Fruit fly (Drosophila melanogaster): ENCODE results near the gene disp.

Gene disp

DNA sequence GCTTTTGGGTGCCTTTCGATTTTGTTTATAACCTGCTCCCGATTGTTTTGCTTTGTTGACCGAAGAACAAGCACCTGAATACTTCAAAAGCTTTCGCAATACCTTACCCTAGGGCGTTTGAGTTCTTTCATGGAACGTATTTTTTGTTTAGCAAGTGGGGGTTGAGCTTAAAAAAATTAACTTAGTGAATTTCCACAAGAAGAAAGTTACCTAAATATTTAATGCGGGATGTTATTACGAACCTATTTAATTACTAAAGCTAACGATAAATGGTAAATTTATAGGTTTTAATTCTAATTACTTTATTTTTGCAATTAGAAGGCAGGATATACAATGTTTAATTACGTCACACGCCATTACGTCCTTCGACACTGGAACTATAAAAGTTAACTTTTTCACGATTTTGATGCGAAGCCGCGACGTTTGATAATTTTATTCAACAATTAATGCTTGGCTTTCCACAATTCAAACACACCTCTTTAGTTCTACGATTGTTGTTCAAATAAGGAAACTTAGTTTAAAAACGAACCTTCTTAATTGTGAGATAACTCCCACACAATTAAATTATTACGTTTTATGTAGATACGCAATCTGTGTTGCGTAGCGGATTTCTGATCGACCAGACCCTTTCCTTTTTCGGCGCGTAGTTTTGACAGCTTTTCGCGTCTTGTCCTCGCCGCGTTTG lies 5.2 kb upstream of the disp start (continued):
- TF ChIP-seq Poxn (GFP tag; IDR thresholded peaks at IDR 0.05) (0 out of 2 replicates have a peak, but pooled peaks have one; percentile 26), scrt (GFP tag; optimal IDR thresholded peaks at IDR 0.05) (no peak), br (optimal IDR thresholded peaks at IDR 0.05) (no peak), CG14050 (GFP tag; IDR thresholded peaks at IDR 0.05) (no peak), vfl (GFP tag; optimal IDR thresholded peaks at IDR 0.05) (peak; percentile 2), pum (GFP tag; optimal IDR thresholded peaks at IDR 0.05) (peak; percentile 52), crol (GFP tag; IDR thresholded peaks at IDR 0.05) (no peak), Lpt (GFP tag; optimal IDR thresholded peaks at IDR 0.05) (no peak), tgo (GFP tag; IDR thresholded peaks at IDR 0.05) (no peak), danr (GFP tag; IDR thresholded peaks at IDR 0.05) (no peak), Aef1 (GFP tag; IDR thresholded peaks at IDR 0.05) (peak; percentile 41; the same call in 2 of the 3 replicates), CG17568 (GFP tag; optimal IDR thresholded peaks at IDR 0.05) (no peak), CG10274 (GFP tag; optimal IDR thresholded peaks at IDR 0.05) (peak; percentile 98), CG13123 (GFP tag; optimal IDR thresholded peaks at IDR 0.05) (no peak), Hr78 (GFP tag; optimal IDR thresholded peaks at IDR 0.05) (no peak), Blimp-1 (GFP tag; optimal IDR thresholded peaks at IDR 0.05) (no peak), bigmax (GFP tag; optimal IDR thresholded peaks at IDR 0.05) (no peak), Elba2 (GFP tag; optimal IDR thresholded peaks at IDR 0.05) (no peak), wek (GFP tag; optimal IDR thresholded peaks at IDR 0.05) (no peak), Nf-YA (GFP tag; IDR thresholded peaks at IDR 0.05) (no peak), Antp (GFP tag; optimal IDR thresholded peaks at IDR 0.05) (peak; percentile 32), CG6175 (GFP tag; IDR thresholded peaks at IDR 0.05) (no peak), CG8924 (tag; optimal IDR thresholded peaks at IDR 0.05) (peak; percentile 36), H15 (GFP tag; IDR thresholded peaks at IDR 0.05) (no peak), CG6689 (GFP tag; IDR thresholded peaks at IDR 0.05) (no peak), Jarid2 (GFP tag; optimal IDR thresholded peaks at IDR 0.05) (no peak), kah (GFP tag; optimal IDR thresholded peaks at IDR 0.05) (no peak), MBD-R2 (GFP tag; IDR thresholded peaks at IDR 0.05) (peak; percentile 44; the same call in 1 of the 2 replicates), nerfin-1 (tag; optimal IDR thresholded peaks at IDR 0.05) (no peak), CG10431 (GFP tag; optimal IDR thresholded peaks at IDR 0.05) (no peak), CG30403 (GFP tag; optimal IDR thresholded peaks at IDR 0.05) (peak; percentile 69), CG17612 (GFP tag; IDR thresholded peaks at IDR 0.05) (no peak), CG6683 (GFP tag; optimal IDR thresholded peaks at IDR 0.05) (no peak), Side (GFP tag; optimal IDR thresholded peaks at IDR 0.05) (no peak), CG11398 (GFP tag; optimal IDR thresholded peaks at IDR 0.05) (no peak), z (GFP tag; IDR thresholded peaks at IDR 0.05) (no peak), disco-r (GFP tag; optimal IDR thresholded peaks at IDR 0.05) (no peak), Optix (GFP tag; IDR thresholded peaks at IDR 0.05) (no peak), CG10147 (GFP tag; optimal IDR thresholded peaks at IDR 0.05) (peak; percentile 13), row (GFP tag; IDR thresholded peaks at IDR 0.05) (peak; percentile 58), inv (GFP tag; IDR thresholded peaks at IDR 0.05; ENCODE audit: partially characterized antibody) (no peak), slbo (GFP tag; IDR thresholded peaks at IDR 0.05) (peak; percentile 75), CG9727 (GFP tag; optimal IDR thresholded peaks at IDR 0.05) (peak; percentile 56), ap (GFP tag; IDR thresholded peaks at IDR 0.05) (no peak), MESR4 (GFP tag; optimal IDR thresholded peaks at IDR 0.05) (no peak), CG33213 (GFP tag; optimal IDR thresholded peaks at IDR 0.05) (no peak), CG4730 (GFP tag; IDR thresholded peaks at IDR 0.05) (no peak), zfh1 (GFP tag; IDR thresholded peaks at IDR 0.05) (0 out of 3 replicates have a peak, but pooled peaks have one; percentile 23), chn (GFP tag; optimal IDR thresholded peaks at IDR 0.05) (no peak), CG16863 (GFP tag; optimal IDR thresholded peaks at IDR 0.05) (no peak), Dll (GFP tag; IDR thresholded peaks at IDR 0.05; ENCODE audit: partially characterized antibody) (no peak)

Data from whole organism, embryonic.